Worm (Caenorhabditis elegans): ENCODE results near the gene nspc-13.
A peak's percentile ranks its signal among the peaks of the same experiment; 100 is the strongest.

Gene nspc-13

ce11 chrX:12367498-12367897 lies 10.3 kb downstream of the nspc-13 start (continued):
- TF ChIP-seq nhr-90 (tag; optimal IDR thresholded peaks at IDR 0.05; ENCODE audit: poor library complexity): peak; percentile 17
- TF ChIP-seq ceh-88 (GFP tag; IDR thresholded peaks at IDR 0.05): peak; percentile 22; the same call in 1 of the 2 replicates
- TF ChIP-seq ztf-11 (tag; optimal IDR thresholded peaks at IDR 0.05): no peak
- peak; percentile 16 for TF ChIP-seq nhr-77 (tag; optimal IDR thresholded peaks at IDR 0.05)
- no peak for TF ChIP-seq ztf-4 (tag; optimal IDR thresholded peaks at IDR 0.05)
- peak; percentile 29 for TF ChIP-seq unc-130 (tag; optimal IDR thresholded peaks at IDR 0.05)
- TF ChIP-seq snpc-4 (tag; optimal IDR thresholded peaks at IDR 0.05): no peak
- TF ChIP-seq nhr-237 (tag; optimal IDR thresholded peaks at IDR 0.05): no peak
- peak; percentile 11 for TF ChIP-seq lin-13 (GFP tag; optimal IDR thresholded peaks at IDR 0.05)
- no peak for TF ChIP-seq ces-1 (GFP tag; optimal IDR thresholded peaks at IDR 0.05)
- no peak for TF ChIP-seq lir-3 (tag; optimal IDR thresholded peaks at IDR 0.05; ENCODE audit: poor library complexity)
- no peak for TF ChIP-seq elt-2 (tag; optimal IDR thresholded peaks at IDR 0.05)
- TF ChIP-seq skn-1 (tag; optimal IDR thresholded peaks at IDR 0.05): peak; percentile 33
- no peak for TF ChIP-seq efl-3 (GFP tag; optimal IDR thresholded peaks at IDR 0.05)
- peak in 1 of 2 experiments; percentile 11 for TF ChIP-seq efl-1 (optimal IDR thresholded peaks at IDR 0.05)
- TF ChIP-seq efl-1 (GFP tag; optimal IDR thresholded peaks at IDR 0.05 in 1 of 2): no peak
- TF ChIP-seq swsn-7 (tag; optimal IDR thresholded peaks at IDR 0.05): peak; percentile 24
- TF ChIP-seq hpl-2 (GFP tag; optimal IDR thresholded peaks at IDR 0.05): no peak
- no peak for TF ChIP-seq zag-1 (tag; optimal IDR thresholded peaks at IDR 0.05)
- no peak for TF ChIP-seq unc-86 (tag; optimal IDR thresholded peaks at IDR 0.05)
- no peak for TF ChIP-seq pag-3 (tag; optimal IDR thresholded peaks at IDR 0.05; ENCODE audit: borderline replicate concordance, insufficient read depth)
- peak; percentile 74 for TF ChIP-seq rnt-1 (tag; optimal IDR thresholded peaks at IDR 0.05)
- TF ChIP-seq pqm-1 (tag; optimal IDR thresholded peaks at IDR 0.05): no peak
- TF ChIP-seq ceh-90 (tag; optimal IDR thresholded peaks at IDR 0.05): no peak
- TF ChIP-seq unc-62 (GFP tag; optimal IDR thresholded peaks at IDR 0.05): no peak
- no peak for TF ChIP-seq alr-1 (tag; optimal IDR thresholded peaks at IDR 0.05; ENCODE audit: borderline replicate concordance)
- TF ChIP-seq nhr-71 (tag; optimal IDR thresholded peaks at IDR 0.05): peak; percentile 47
- no peak for TF ChIP-seq nhr-12 (tag; optimal IDR thresholded peaks at IDR 0.05)
- peak; percentile 36 to 61 (median 61) for TF ChIP-seq ceh-82 (tag; optimal IDR thresholded peaks at IDR 0.05)
- TF ChIP-seq pax-3 (tag; optimal IDR thresholded peaks at IDR 0.05): no peak
- no peak for TF ChIP-seq elt-3 (tag; optimal IDR thresholded peaks at IDR 0.05)
- no peak for TF ChIP-seq ama-1 (optimal IDR thresholded peaks at IDR 0.05)
- no peak for TF ChIP-seq fkh-10 (GFP tag; optimal IDR thresholded peaks at IDR 0.05)
- TF ChIP-seq C16A3.4 (tag; optimal IDR thresholded peaks at IDR 0.05): peak; percentile 41
- TF ChIP-seq fos-1 (tag; optimal IDR thresholded peaks at IDR 0.05): no peak
- peak in 1 of 2 experiments; percentile 45 for TF ChIP-seq mdl-1 (tag; optimal IDR thresholded peaks at IDR 0.05)
- 0 out of 2 replicates have a peak, but pooled peaks have one; percentile 20 for TF ChIP-seq mab-9 (GFP tag; IDR thresholded peaks at IDR 0.05)
- peak; percentile 22 for TF ChIP-seq irx-1 (tag; optimal IDR thresholded peaks at IDR 0.05)
- TF ChIP-seq nhr-20 (tag; optimal IDR thresholded peaks at IDR 0.05): peak; percentile 29
- TF ChIP-seq nhr-47 (tag; optimal IDR thresholded peaks at IDR 0.05): no peak
- TF ChIP-seq ceh-8 (GFP tag; optimal IDR thresholded peaks at IDR 0.05): no peak
- no peak for TF ChIP-seq jun-1 (tag; optimal IDR thresholded peaks at IDR 0.05)
- TF ChIP-seq egl-27 (tag; optimal IDR thresholded peaks at IDR 0.05): no peak
- no peak for TF ChIP-seq C34B4.2 (tag; optimal IDR thresholded peaks at IDR 0.05)
- no peak for TF ChIP-seq xbp-1 (tag; optimal IDR thresholded peaks at IDR 0.05)
- peak; percentile 53 for TF ChIP-seq dsc-1 (tag; optimal IDR thresholded peaks at IDR 0.05)
- no peak for TF ChIP-seq unc-98 (GFP tag; IDR thresholded peaks at IDR 0.05)
- TF ChIP-seq nhr-84 (tag; optimal IDR thresholded peaks at IDR 0.05): no peak
- no peak for TF ChIP-seq unc-30 (tag; optimal IDR thresholded peaks at IDR 0.05)
- TF ChIP-seq Y116A8C.19 (tag; optimal IDR thresholded peaks at IDR 0.05; ENCODE audit: borderline replicate concordance): no peak
- TF ChIP-seq lin-35 (GFP tag; optimal IDR thresholded peaks at IDR 0.05): peak in 1 of 2 experiments; percentile 55
- TF ChIP-seq snu-23 (GFP tag; optimal IDR thresholded peaks at IDR 0.05): peak; percentile 73
- no peak for TF ChIP-seq nhr-28 (tag; optimal IDR thresholded peaks at IDR 0.05)
- no peak for TF ChIP-seq sptf-1 (tag; optimal IDR thresholded peaks at IDR 0.05)
